Fruit fly (Drosophila melanogaster): ENCODE results near the gene HP1D3csd.
A peak's percentile ranks its signal among the peaks of the same experiment; 100 is the strongest.

The HP1D3csd gene

DNA sequence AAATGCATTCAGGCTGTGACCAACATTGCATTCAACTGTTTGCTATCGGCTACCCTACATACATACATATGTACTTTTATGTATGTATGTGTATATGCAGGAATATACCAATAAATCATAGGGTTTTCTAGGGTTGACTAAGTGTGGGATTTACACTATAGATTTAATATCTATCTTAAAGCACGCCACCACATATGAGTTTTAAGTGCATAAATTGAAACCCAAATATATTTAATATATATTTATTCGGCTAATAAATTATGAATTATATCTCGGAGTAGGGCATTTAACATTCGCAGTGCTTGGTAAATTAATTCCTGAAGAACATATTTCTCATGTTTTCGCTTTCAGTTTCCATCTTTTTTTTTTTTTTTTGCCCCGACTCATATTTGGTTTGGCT, 30.1 kb upstream of the HP1D3csd start (continued):
- TF ChIP-seq CG3065 (GFP tag; optimal IDR thresholded peaks at IDR 0.05) (no peak), CG15514 (GFP tag; optimal IDR thresholded peaks at IDR 0.05) (no peak), Hr51 (GFP tag; optimal IDR thresholded peaks at IDR 0.05) (peak in 1 of 2 experiments; percentile 26), Dfd (GFP tag; optimal IDR thresholded peaks at IDR 0.05) (no peak), luna (GFP tag; optimal IDR thresholded peaks at IDR 0.05) (no peak), CG9817 (tag; optimal IDR thresholded peaks at IDR 0.05) (no peak), NC2β (GFP tag; optimal IDR thresholded peaks at IDR 0.05) (no peak), CG34224 (GFP tag; IDR thresholded peaks at IDR 0.05; ENCODE audit: partially characterized antibody) (no peak), Abd-B (GFP tag; optimal IDR thresholded peaks at IDR 0.05) (no peak), ttk (GFP tag; IDR thresholded peaks at IDR 0.05) (no peak), BEAF-32 (GFP tag; optimal IDR thresholded peaks at IDR 0.05) (no peak), CG13296 (GFP tag; optimal IDR thresholded peaks at IDR 0.05) (no peak), CG9797 (GFP tag; optimal IDR thresholded peaks at IDR 0.05) (no peak), Oaz (GFP tag; IDR thresholded peaks at IDR 0.05) (no peak), CG12769 (tag; optimal IDR thresholded peaks at IDR 0.05) (no peak), kah (GFP tag; optimal IDR thresholded peaks at IDR 0.05) (no peak), CG10267 (tag; optimal IDR thresholded peaks at IDR 0.05) (peak; percentile 29), CG6254 (GFP tag; optimal IDR thresholded peaks at IDR 0.05) (no peak), inv (GFP tag; IDR thresholded peaks at IDR 0.05; ENCODE audit: partially characterized antibody) (no peak), Poxn (GFP tag; IDR thresholded peaks at IDR 0.05) (no peak), CG32532 (GFP tag; IDR thresholded peaks at IDR 0.05) (no peak), pan (optimal IDR thresholded peaks at IDR 0.05) (no peak), pan (GFP tag; optimal IDR thresholded peaks at IDR 0.05 in 1 of 2, IDR thresholded peaks at IDR 0.05 in 1 of 2) (no peak), hb (GFP tag; IDR thresholded peaks at IDR 0.05; ENCODE audit: partially characterized antibody) (no peak), ato (GFP tag; IDR thresholded peaks at IDR 0.05; ENCODE audit: partially characterized antibody) (no peak), stwl (tag; optimal IDR thresholded peaks at IDR 0.05) (no peak), tgo (GFP tag; IDR thresholded peaks at IDR 0.05) (no peak), amos (GFP tag; IDR thresholded peaks at IDR 0.05; ENCODE audit: partially characterized antibody) (no peak), phol (tag; optimal IDR thresholded peaks at IDR 0.05) (peak; percentile 43), CG12236 (GFP tag; optimal IDR thresholded peaks at IDR 0.05) (no peak), zen2 (GFP tag; IDR thresholded peaks at IDR 0.05; ENCODE audit: partially characterized antibody) (no peak), sens-2 (GFP tag; IDR thresholded peaks at IDR 0.05) (no peak), TFAM (GFP tag; optimal IDR thresholded peaks at IDR 0.05) (no peak), jumu (GFP tag; optimal IDR thresholded peaks at IDR 0.05) (no peak), lab (GFP tag; optimal IDR thresholded peaks at IDR 0.05) (no peak), Trl (optimal IDR thresholded peaks at IDR 0.05) (no peak), Trl (GFP tag; optimal IDR thresholded peaks at IDR 0.05) (no peak), CG11560 (tag; IDR thresholded peaks at IDR 0.05) (no peak), CG7987 (GFP tag; optimal IDR thresholded peaks at IDR 0.05) (no peak), Dp (GFP tag; optimal IDR thresholded peaks at IDR 0.05) (no peak), CG18262 (tag; optimal IDR thresholded peaks at IDR 0.05) (peak; percentile 51), Eip74EF (GFP tag; optimal IDR thresholded peaks at IDR 0.05) (no peak), Optix (GFP tag; IDR thresholded peaks at IDR 0.05) (no peak), vnd (GFP tag; IDR thresholded peaks at IDR 0.05; ENCODE audit: partially characterized antibody) (no peak), pros (GFP tag; optimal IDR thresholded peaks at IDR 0.05) (no peak), pfk (GFP tag; optimal IDR thresholded peaks at IDR 0.05) (no peak), CG10147 (GFP tag; optimal IDR thresholded peaks at IDR 0.05) (no peak), Taf1 (GFP tag; IDR thresholded peaks at IDR 0.05) (no peak), salm (tag; optimal IDR thresholded peaks at IDR 0.05) (no peak), toy (GFP tag; IDR thresholded peaks at IDR 0.05) (no peak), Adf1 (GFP tag; IDR thresholded peaks at IDR 0.05) (no peak)
